Worm (Caenorhabditis elegans) whole organism, young adult: Measurements from ENCODE around the gene ins-34.
A peak's percentile ranks its signal among the peaks of the same experiment; 100 is the strongest.

Experiments
- C06A6.2 ChIP-seq: fragments of 200-800 bp; sonication (Bioruptor generic); conservative IDR thresholded peaks from 2 replicates; pipeline ENCODE4 v1.3.6; 2022; ENCODE audit warnings: missing genetic modification characterization, missing compliant biosample characterization
- F10E7.11 ChIP-seq: sonication (generic microtip); optimal IDR thresholded peaks from 2 replicates; lab custom pipeline; 2017; ENCODE audit warnings: mild to moderate bottlenecking, missing genetic modification characterization, moderate library complexity, missing compliant biosample characterization
- F22D6.2 ChIP-seq: sonication (generic microtip); optimal IDR thresholded peaks from 2 replicates; lab custom pipeline; 2016; ENCODE audit warnings: mild to moderate bottlenecking, missing genetic modification characterization, missing compliant biosample characterization
- F55B11.4 ChIP-seq: sonication (generic microtip); optimal IDR thresholded peaks from 2 replicates; lab custom pipeline; 2016; ENCODE audit warnings: missing compliant biosample characterization, missing genetic modification characterization, borderline replicate concordance; ENCODE audit not compliant: insufficient read depth
- K12H6.12 ChIP-seq: fragments of 200-800 bp; sonication (Bioruptor generic); optimal IDR thresholded peaks from 2 replicates; lab custom pipeline; 2018; ENCODE audit warnings: mild to moderate bottlenecking, missing genetic modification characterization, missing compliant biosample characterization
- T07F8.4 ChIP-seq: sonication (generic microtip); optimal IDR thresholded peaks from 2 replicates; lab custom pipeline; 2016; ENCODE audit warnings: mild to moderate bottlenecking, missing genetic modification characterization, moderate library complexity, missing compliant biosample characterization
- Y56A3A.18 ChIP-seq: fragments of 200-800 bp; sonication (Bioruptor generic); IDR thresholded peaks from 2 replicates; pipeline ENCODE4 v1.3.6; 2022; ENCODE audit warnings: missing genetic modification reagents, missing genetic modification characterization, missing compliant biosample characterization
- ZK185.1 ChIP-seq: sonication (generic microtip); optimal IDR thresholded peaks from 2 replicates; lab custom pipeline; 2016; ENCODE audit warnings: mild to moderate bottlenecking, missing genetic modification characterization, missing compliant biosample characterization; ENCODE audit not compliant: poor library complexity, severe bottlenecking
- atf-7 ChIP-seq: sonication (generic microtip); optimal IDR thresholded peaks from 2 replicates; lab custom pipeline; 2017; ENCODE audit warnings: mild to moderate bottlenecking, missing genetic modification characterization, missing compliant biosample characterization
- attf-6 ChIP-seq: fragments of 200-800 bp; sonication (Bioruptor generic); IDR thresholded peaks from 2 replicates; pipeline ENCODE4 v1.3.6; 2022; ENCODE audit warnings: missing genetic modification reagents, missing genetic modification characterization, missing compliant biosample characterization
- cebp-2 ChIP-seq: fragments of 200-800 bp; sonication (Bioruptor generic); IDR thresholded peaks from 2 replicates; pipeline ENCODE4 v1.3.6; 2022; ENCODE audit warnings: missing genetic modification characterization, missing compliant biosample characterization
- ceh-58 ChIP-seq: fragments of 200-800 bp; sonication (Bioruptor generic); IDR thresholded peaks from 2 replicates; pipeline ENCODE4 v1.3.6; 2022; ENCODE audit warnings: missing genetic modification characterization, missing compliant biosample characterization
- die-1 ChIP-seq: sonication (generic microtip); optimal IDR thresholded peaks from 2 replicates; lab custom pipeline; 2016; ENCODE audit warnings: missing genotype, mild to moderate bottlenecking, missing genetic modification characterization, missing compliant biosample characterization
- dox-1 ChIP-seq: fragments of 200-800 bp; sonication (Bioruptor generic); IDR thresholded peaks from 2 replicates; pipeline ENCODE4 v1.3.6; 2022; ENCODE audit warnings: missing genetic modification reagents, missing genetic modification characterization, missing compliant biosample characterization
- dpl-1 ChIP-seq: fragments of 150-350 bp; optimal IDR thresholded peaks from 2 replicates; lab custom pipeline; 2014; ENCODE audit warnings: missing biosample characterization, missing genetic modification reagents, missing genetic modification characterization
- efl-1 ChIP-seq: fragments of 150-350 bp; optimal IDR thresholded peaks from 2 replicates; lab custom pipeline; 2014; ENCODE audit warnings: missing biosample characterization, missing genetic modification reagents, missing genetic modification characterization
- fkh-3 ChIP-seq: sonication (generic microtip); optimal IDR thresholded peaks from 2 replicates; lab custom pipeline; 2016; ENCODE audit warnings: mild to moderate bottlenecking, missing genetic modification characterization, missing compliant biosample characterization
- hmg-1.2 ChIP-seq: fragments of 200-800 bp; sonication (Bioruptor generic); IDR thresholded peaks from 2 replicates; pipeline ENCODE4 v1.3.6; 2022; ENCODE audit warnings: missing genetic modification reagents, missing genetic modification characterization, missing compliant biosample characterization
- hrde-1 ChIP-seq: sonication (generic microtip); optimal IDR thresholded peaks from 2 replicates; lab custom pipeline; 2016; ENCODE audit warnings: missing genetic modification characterization, mild to moderate bottlenecking, missing compliant biosample characterization, moderate library complexity, missing genotype, missing genetic modification reagents, borderline replicate concordance
- lag-1 ChIP-seq: fragments of 200-800 bp; sonication (Bioruptor generic); IDR thresholded peaks from 2 replicates; pipeline ENCODE4 v1.3.6; 2022; ENCODE audit warnings: missing genetic modification reagents, missing genetic modification characterization, missing compliant biosample characterization
- let-607 ChIP-seq, 2 experiments: fragments of 200-800 bp in 1 of 2; sonication (Bioruptor generic) in 1 of 2; sonication (generic microtip) in 1 of 2; optimal IDR thresholded peaks; 2 replicates each; lab custom pipeline; 2016 to 2018; ENCODE audit warnings: mild to moderate bottlenecking in 2 of 2, missing compliant biosample characterization in 2 of 2, missing genetic modification characterization in 2 of 2, moderate library complexity in 2 of 2, missing genotype in 1 of 2
- madf-6 ChIP-seq: fragments of 200-800 bp; sonication (Bioruptor generic); IDR thresholded peaks from 2 replicates; pipeline ENCODE4 v1.3.6; 2022; ENCODE audit warnings: missing genetic modification reagents, missing genetic modification characterization, missing compliant biosample characterization
- madf-8 ChIP-seq: fragments of 200-800 bp; sonication (Bioruptor generic); conservative IDR thresholded peaks from 2 replicates; pipeline ENCODE4 v1.3.6; 2022; ENCODE audit warnings: missing genetic modification reagents, missing genetic modification characterization, missing compliant biosample characterization
- mel-28 ChIP-seq: sonication (generic microtip); optimal IDR thresholded peaks from 2 replicates; lab custom pipeline; 2016; ENCODE audit warnings: borderline replicate concordance, mild to moderate bottlenecking, missing genetic modification characterization, missing compliant biosample characterization
- mes-4 ChIP-seq: sonication (generic microtip); optimal IDR thresholded peaks from 2 replicates; lab custom pipeline; 2016; ENCODE audit warnings: missing genotype, missing genetic modification characterization, missing compliant biosample characterization
- mxl-1 ChIP-seq: sonication (generic microtip); optimal IDR thresholded peaks from 2 replicates; lab custom pipeline; 2016; ENCODE audit warnings: missing genetic modification characterization, missing compliant biosample characterization
- nfya-2 ChIP-seq: fragments of 200-800 bp; sonication (Bioruptor generic); IDR thresholded peaks from 2 replicates; pipeline ENCODE4 v1.3.6; 2022; ENCODE audit warnings: missing genetic modification reagents, missing genetic modification characterization, missing compliant biosample characterization
- nfyb-1 ChIP-seq: fragments of 200-800 bp; sonication (Bioruptor generic); IDR thresholded peaks from 2 replicates; pipeline ENCODE4 v1.3.6; 2022; ENCODE audit warnings: missing genetic modification reagents, missing genetic modification characterization, missing compliant biosample characterization
- snpc-4 ChIP-seq, 5 experiments: fragments of 150-350 bp in 1 of 5; sonication (generic microtip) in 4 of 5; optimal IDR thresholded peaks; 2 replicates each; lab custom pipeline; 2014 to 2018; ENCODE audit warnings: missing genetic modification characterization in 5 of 5, missing biosample characterization in 3 of 5, antibody characterized with exemption in 2 of 5, mild to moderate bottlenecking in 2 of 5, missing compliant biosample characterization in 2 of 5, missing genotype in 2 of 5, moderate library complexity in 2 of 5, missing genetic modification reagents in 1 of 5
- sptf-2 ChIP-seq: fragments of 200-800 bp; sonication (Bioruptor generic); optimal IDR thresholded peaks from 2 replicates; lab custom pipeline; 2018; ENCODE audit warnings: mild to moderate bottlenecking, missing genetic modification characterization, missing compliant biosample characterization
- zfh-2 ChIP-seq: fragments of 200-800 bp; sonication (Bioruptor generic); conservative IDR thresholded peaks from 2 replicates; pipeline ENCODE4 v1.3.6; 2022; ENCODE audit warnings: missing genetic modification reagents, missing genetic modification characterization, missing compliant biosample characterization

Gene ins-34

ce11 chrIV:14131770-14132169 lies 25.4 kb downstream of the ins-34 start, which contains the start of gene srz-59:
TSS of gene srz-59 (plus strand) at chrIV:14132070.
- TF ChIP-seq T07F8.4 (tag; lab: Kevin White, UChicago) = no peak
- TF ChIP-seq snpc-4 (GFP tag; optimal IDR thresholded peaks at IDR 0.05; lab: Kevin White, UChicago) = no peak
- TF ChIP-seq snpc-4 (tag; optimal IDR thresholded peaks at IDR 0.05; lab: Kevin White, UChicago) = peak in 1 of 4 experiments; percentile 10
- TF ChIP-seq hrde-1 (tag; lab: Kevin White, UChicago) = no peak
- no peak for TF ChIP-seq ZK185.1 (tag; lab: Kevin White, UChicago)
- no peak for TF ChIP-seq sptf-2 (GFP tag; lab: Kevin White, UChicago)
- TF ChIP-seq, all 124 proteins: peak for 1

ce11 chrIV:14133400-14133799 lies 27.0 kb downstream of the ins-34 start:
- no peak for TF ChIP-seq dpl-1 (GFP tag; lab: Kevin White, UChicago)
- no peak for TF ChIP-seq K12H6.12
- no peak for TF ChIP-seq dox-1 (GFP tag; lab: Robert Waterston, UW)
- no peak for TF ChIP-seq hrde-1 (tag; lab: Kevin White, UChicago)
- no peak for TF ChIP-seq die-1 (tag; lab: Kevin White, UChicago)
- no peak for TF ChIP-seq attf-6 (GFP tag; lab: Robert Waterston, UW)
- TF ChIP-seq atf-7 (tag; lab: Kevin White, UChicago) = no peak
- TF ChIP-seq let-607 (tag; optimal IDR thresholded peaks at IDR 0.05; lab: Kevin White, UChicago) = no peak
- TF ChIP-seq Y56A3A.18 (GFP tag; lab: Robert Waterston, UW) = no peak
- TF ChIP-seq, all 124 proteins: peak for 0

ce11 chrIV:14137063-14137462 lies 30.7 kb downstream of the ins-34 start, which contains the start of gene srz-31:
TSS of gene srz-31 (plus strand) at chrIV:14137363.
- TF ChIP-seq mes-4 (tag; lab: Kevin White, UChicago) = no peak
- TF ChIP-seq mxl-1 = no peak
- no peak for TF ChIP-seq fkh-3 (tag; lab: Kevin White, UChicago)
- TF ChIP-seq F10E7.11 (tag; lab: Kevin White, UChicago) = no peak
- TF ChIP-seq efl-1 (GFP tag; lab: Kevin White, UChicago) = no peak
- TF ChIP-seq F22D6.2 (tag; lab: Kevin White, UChicago) = no peak
- no peak for TF ChIP-seq T07F8.4 (tag; lab: Kevin White, UChicago)
- no peak for TF ChIP-seq madf-8 (GFP tag; lab: Robert Waterston, UW)
- TF ChIP-seq dox-1 (GFP tag; lab: Robert Waterston, UW) = no peak
- TF ChIP-seq nfyb-1 = no peak
- no peak for TF ChIP-seq cebp-2
- no peak for TF ChIP-seq mel-28 (tag; lab: Kevin White, UChicago)
- TF ChIP-seq ceh-58 = no peak
- no peak for TF ChIP-seq zfh-2
- TF ChIP-seq madf-6 = no peak
- TF ChIP-seq C06A6.2 (GFP tag; lab: Robert Waterston, UW) = no peak
- no peak for TF ChIP-seq hmg-1.2 (GFP tag; lab: Robert Waterston, UW)

- peak; percentile 74; the same call in 1 of the 2 replicates for TF ChIP-seq attf-6 (GFP tag; lab: Robert Waterston, UW)
- no peak for TF ChIP-seq ceh-58
- TF ChIP-seq ZK185.1 (tag; lab: Kevin White, UChicago) = no peak
- no peak for TF ChIP-seq F55B11.4
- no peak for TF ChIP-seq die-1 (tag; lab: Kevin White, UChicago)
- peak; percentile 2 for TF ChIP-seq snpc-4 (GFP tag; optimal IDR thresholded peaks at IDR 0.05; lab: Kevin White, UChicago)
- TF ChIP-seq snpc-4 (tag; optimal IDR thresholded peaks at IDR 0.05; lab: Kevin White, UChicago) = peak in 3 of 4 experiments; percentile 26 to 29 (median 27)
- no peak for TF ChIP-seq lag-1 (GFP tag; lab: Robert Waterston, UW)
- TF ChIP-seq nfya-2 (GFP tag; lab: Robert Waterston, UW) = no peak
Observed at ce11 chrIV:14143042-14143441, 36.7 kb downstream of the ins-34 start.
